Worm (Caenorhabditis elegans) whole organism, L1 larva: ENCODE measurements around the gene C30A5.10.

Experiments used
- C04F5.9 ChIP-seq: sonication (generic microtip); optimal IDR thresholded peaks from 2 replicates; lab custom pipeline; 2016; ENCODE audit warnings: missing genetic modification characterization, missing compliant biosample characterization
- fkh-8 ChIP-seq: sonication (generic microtip); optimal IDR thresholded peaks from 2 replicates; lab custom pipeline; 2016; ENCODE audit warnings: mild to moderate bottlenecking, missing genetic modification characterization, missing compliant biosample characterization
- fos-1 ChIP-seq: fragments of 150-350 bp; optimal IDR thresholded peaks from 2 replicates; lab custom pipeline; 2014; ENCODE audit warnings: missing biosample characterization, missing genetic modification characterization
- nhr-77 ChIP-seq: fragments of 150-350 bp; optimal IDR thresholded peaks from 2 replicates; lab custom pipeline; 2014; ENCODE audit warnings: missing biosample characterization, missing genetic modification characterization
- snpc-4 ChIP-seq: fragments of 150-350 bp; optimal IDR thresholded peaks from 2 replicates; lab custom pipeline; 2014; ENCODE audit warnings: missing biosample characterization, missing genetic modification characterization
- ztf-11 ChIP-seq, 2 experiments: sonication (generic microtip); optimal IDR thresholded peaks; 2 replicates each; lab custom pipeline; 2016 to 2017; ENCODE audit warnings: missing genetic modification characterization in 2 of 2, missing biosample characterization in 1 of 2, missing compliant biosample characterization in 1 of 2

DNA sequence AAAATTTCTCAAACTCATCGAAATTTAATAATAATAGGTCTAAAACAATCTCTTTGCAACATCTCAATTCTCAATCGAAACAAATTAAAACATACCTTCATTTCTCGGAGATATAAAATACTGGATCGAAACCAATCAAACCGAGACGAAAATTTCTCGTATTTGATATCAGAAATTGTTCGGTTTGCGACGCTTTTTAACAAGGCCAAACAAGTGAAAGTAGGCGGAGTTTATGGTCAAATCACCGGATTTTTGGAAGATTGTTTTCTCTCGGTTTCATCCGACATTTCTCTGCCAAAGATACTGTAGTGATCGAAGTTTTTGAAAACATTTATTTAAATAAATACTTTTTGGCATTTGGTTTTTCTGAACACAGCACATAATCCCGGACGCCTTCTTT is 25.7 kb upstream of the C30A5.10 start, which contains the start of gene C02F5.14:
- TF ChIP-seq snpc-4 (tag; lab: Kevin White, UChicago) (no peak), fos-1 (tag; lab: Kevin White, UChicago) (no peak), nhr-77 (no peak), fkh-8 (tag; lab: Kevin White, UChicago) (no peak), C04F5.9 (tag; lab: Kevin White, UChicago) (no peak), ztf-11 (tag; optimal IDR thresholded peaks at IDR 0.05; lab: Kevin White, UChicago) (no peak)
